Fruit fly (Drosophila melanogaster): Measurements from ENCODE around the gene CG33654.

DNA sequence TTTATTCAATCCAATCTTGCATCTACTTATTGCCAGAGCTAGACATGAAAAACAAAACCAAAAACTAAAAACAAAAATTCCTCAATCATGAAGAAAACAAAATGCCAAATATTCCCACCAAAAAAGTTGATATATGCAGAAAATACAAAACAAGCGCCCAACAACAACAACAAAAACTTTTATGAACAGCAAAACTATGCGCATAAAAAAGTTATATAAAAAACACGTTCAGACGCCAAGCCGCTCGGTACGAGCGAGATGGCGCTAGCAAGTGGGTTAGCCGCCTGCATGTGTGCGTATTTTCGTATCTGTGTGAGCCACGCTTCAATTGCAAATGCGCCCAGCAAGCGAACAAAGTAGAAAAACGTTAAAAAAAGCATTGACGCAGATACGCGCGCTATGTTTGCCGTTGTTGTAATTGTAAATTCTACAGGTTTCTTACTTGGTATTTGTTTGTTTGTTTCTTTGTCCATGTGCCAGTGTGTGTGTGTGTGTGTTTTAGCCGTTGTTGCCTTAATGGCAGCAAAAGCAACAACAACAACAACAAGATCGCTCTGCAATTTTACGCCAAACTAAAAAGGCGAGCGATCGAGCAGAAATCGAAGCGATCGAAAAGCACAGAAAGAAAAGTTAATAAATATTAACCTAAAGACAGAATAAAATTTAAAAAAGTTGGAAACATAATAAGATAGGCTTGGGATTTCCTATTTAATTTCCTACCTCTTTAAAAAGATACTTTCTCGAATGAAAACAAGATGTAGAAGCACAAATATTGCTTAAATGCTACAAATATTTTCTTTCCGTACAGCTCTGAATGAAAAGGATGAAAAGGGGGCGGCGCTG is 10.6 kb upstream of the CG33654 start:
- peak; percentile 81; the same call in 2 of the 3 replicates for TF ChIP-seq CG4496 (GFP tag; IDR thresholded peaks at IDR 0.05)
- peak; percentile 62 for TF ChIP-seq Pif1A (GFP tag; optimal IDR thresholded peaks at IDR 0.05)

Measured in whole organism, pupa.